Worm (Caenorhabditis elegans) whole organism, young adult: ENCODE results near the gene oac-8.

Source experiments
- F33H1.4 ChIP-seq: fragments of 200-800 bp; sonication (Bioruptor generic); IDR thresholded peaks from 2 replicates; pipeline ENCODE4 v1.3.6; 2022; ENCODE audit warnings: missing genetic modification reagents, missing genetic modification characterization, missing compliant biosample characterization
- egrh-3 ChIP-seq: fragments of 200-800 bp; sonication (Bioruptor generic); IDR thresholded peaks from 2 replicates; pipeline ENCODE4 v1.3.6; 2022; ENCODE audit warnings: missing genetic modification reagents, missing genetic modification characterization, missing compliant biosample characterization
- nhr-90 ChIP-seq: sonication (generic microtip); optimal IDR thresholded peaks from 2 replicates; lab custom pipeline; 2016; ENCODE audit warnings: missing genotype, mild to moderate bottlenecking, missing genetic modification characterization, missing compliant biosample characterization

DNA sequence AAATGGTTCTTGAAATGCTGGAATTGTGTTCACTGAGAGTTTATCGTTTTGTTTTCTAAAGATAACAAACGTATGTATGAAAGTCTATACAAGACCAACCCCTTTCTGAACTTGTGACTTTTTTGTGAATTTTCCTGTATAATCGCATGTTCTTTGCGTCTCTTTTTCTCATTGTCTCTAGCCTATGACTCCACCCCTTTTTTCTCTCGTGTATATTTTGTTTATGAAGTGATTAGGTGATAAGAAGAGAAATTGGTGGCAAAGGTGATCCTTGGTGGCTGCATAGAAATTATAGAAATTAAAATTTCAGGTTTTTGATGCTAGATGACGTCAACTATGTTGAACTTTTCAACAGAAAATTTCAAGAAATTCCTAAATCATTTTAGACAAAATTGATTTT, 39.3 kb upstream of the oac-8 start, which contains the start of gene T07G12.5:
- no peak for TF ChIP-seq F33H1.4 (GFP tag; lab: Robert Waterston, UW)
- no peak for TF ChIP-seq egrh-3 (GFP tag; lab: Robert Waterston, UW)
- no peak for TF ChIP-seq nhr-90 (tag; lab: Kevin White, UChicago)
